Worm (Caenorhabditis elegans): ENCODE measurements around the gene T11F9.21.

T11F9.21 gene

DNA sequence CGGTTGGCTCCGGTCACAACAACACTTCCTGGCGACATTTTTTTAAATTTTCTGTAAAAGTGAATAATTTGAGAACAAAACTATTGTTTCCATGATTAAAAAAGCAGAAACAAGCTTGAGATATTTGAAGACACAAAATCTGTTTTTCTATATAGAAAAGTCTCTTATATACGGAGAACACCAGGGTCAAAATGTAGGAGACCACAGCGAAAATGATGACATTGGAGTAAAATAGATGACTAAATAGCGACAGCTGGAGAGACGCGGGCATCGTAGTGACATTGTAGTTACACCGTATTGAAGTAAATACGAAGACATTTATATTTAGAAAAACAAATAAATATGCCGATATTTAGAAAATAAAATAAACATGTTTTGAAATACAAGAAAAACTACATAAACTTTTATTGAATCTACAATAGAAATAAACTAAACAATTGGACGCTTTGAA is 23.6 kb downstream of the T11F9.21 start, which contains the start of gene sdz-8:
sdz-8 (minus strand) TSS at position 51 of the 451 bp plus-strand sequence.
- no peak for TF ChIP-seq athp-1 (tag; optimal IDR thresholded peaks at IDR 0.05)
- no peak for TF ChIP-seq F55B11.4 (tag; optimal IDR thresholded peaks at IDR 0.05; ENCODE audit: borderline replicate concordance, insufficient read depth)
- TF ChIP-seq rec-8 (tag; optimal IDR thresholded peaks at IDR 0.05), result no peak
- TF ChIP-seq zfh-2 (GFP tag; conservative IDR thresholded peaks at IDR 0.05), result no peak
- no peak for TF ChIP-seq sdz-38 (tag; optimal IDR thresholded peaks at IDR 0.05)
- TF ChIP-seq chd-7 (tag; optimal IDR thresholded peaks at IDR 0.05), result no peak
- no peak for TF ChIP-seq efl-1 (GFP tag; optimal IDR thresholded peaks at IDR 0.05)
- no peak for TF ChIP-seq madf-6 (GFP tag; IDR thresholded peaks at IDR 0.05)

DNA sequence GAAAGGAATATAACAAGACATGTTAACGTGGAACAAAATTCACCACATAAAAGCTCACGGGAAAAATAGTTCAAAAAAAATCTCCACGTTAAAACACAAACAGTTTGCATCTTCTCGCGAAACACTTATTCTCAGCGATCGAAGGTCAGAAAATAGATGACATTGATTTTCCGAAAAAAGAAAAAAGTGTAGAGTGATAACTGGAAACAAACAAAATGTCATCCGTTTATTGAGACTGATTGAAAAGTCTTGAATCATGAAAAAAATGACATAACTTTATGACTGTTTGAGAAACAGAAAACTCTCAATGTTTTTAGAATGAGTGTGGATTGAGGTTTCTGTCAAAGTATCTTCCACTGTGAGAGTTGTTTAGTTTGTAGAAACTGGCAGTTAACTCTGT is 25.2 kb downstream of the T11F9.21 start, which contains the start of gene C55A6.4:
C55A6.4 (minus strand) TSS at position 101 of the 400 bp plus-strand sequence.
- no peak for TF ChIP-seq sptf-2 (GFP tag; optimal IDR thresholded peaks at IDR 0.05)
- no peak for TF ChIP-seq C17E4.6 (GFP tag; IDR thresholded peaks at IDR 0.05)
- TF ChIP-seq F10E7.11 (tag; optimal IDR thresholded peaks at IDR 0.05), result no peak
- TF ChIP-seq nhr-90 (tag; optimal IDR thresholded peaks at IDR 0.05), result no peak
- no peak for TF ChIP-seq Y53F4B.3 (GFP tag; IDR thresholded peaks at IDR 0.05)

DNA sequence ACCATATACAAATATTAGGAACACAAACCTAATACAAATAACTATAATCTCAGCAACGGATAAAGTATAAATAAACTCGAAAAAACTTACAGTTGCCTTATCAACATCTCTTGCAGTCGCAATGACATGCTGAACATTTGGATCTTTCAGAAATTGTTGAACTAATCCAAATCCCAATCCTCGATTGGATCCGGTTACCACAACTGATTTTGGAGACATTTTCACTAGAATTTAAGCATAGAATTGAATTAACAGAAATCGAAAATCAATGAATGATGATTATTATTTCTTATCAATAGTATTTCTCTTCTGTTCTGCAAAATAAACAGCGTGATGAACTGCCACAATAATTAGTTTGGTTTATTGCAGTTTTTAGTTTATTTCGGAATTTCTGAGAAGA is 27.7 kb downstream of the T11F9.21 start, which contains the start of the genes C55A6.11 and C55A6.7:
C55A6.11 (plus strand) TSS at position 301 of the 400 bp plus-strand sequence.
C55A6.7 (minus strand) TSS at position 316 of the 400 bp plus-strand sequence.
- TF ChIP-seq F23B12.7 (tag; optimal IDR thresholded peaks at IDR 0.05; ENCODE audit: insufficient read depth) (no peak), lsy-27 (tag; optimal IDR thresholded peaks at IDR 0.05; ENCODE audit: borderline replicate concordance, insufficient read depth) (no peak), egl-44 (GFP tag; IDR thresholded peaks at IDR 0.05) (no peak), B0035.1 (tag; optimal IDR thresholded peaks at IDR 0.05) (no peak), somi-1 (GFP tag; optimal IDR thresholded peaks at IDR 0.05) (no peak), ztf-26 (tag; optimal IDR thresholded peaks at IDR 0.05) (no peak), Y56A3A.18 (GFP tag; IDR thresholded peaks at IDR 0.05) (no peak), madf-10 (tag; optimal IDR thresholded peaks at IDR 0.05) (no peak), lir-1 (GFP tag; conservative IDR thresholded peaks at IDR 0.05) (no peak), tbp1 (GFP tag; optimal IDR thresholded peaks at IDR 0.05) (no peak), F10E7.11 (tag; optimal IDR thresholded peaks at IDR 0.05) (no peak), ccch-3 (GFP tag; optimal IDR thresholded peaks at IDR 0.05) (no peak), ztf-25 (GFP tag; IDR thresholded peaks at IDR 0.05) (no peak), F57A8.1 (GFP tag; optimal IDR thresholded peaks at IDR 0.05) (no peak)

DNA sequence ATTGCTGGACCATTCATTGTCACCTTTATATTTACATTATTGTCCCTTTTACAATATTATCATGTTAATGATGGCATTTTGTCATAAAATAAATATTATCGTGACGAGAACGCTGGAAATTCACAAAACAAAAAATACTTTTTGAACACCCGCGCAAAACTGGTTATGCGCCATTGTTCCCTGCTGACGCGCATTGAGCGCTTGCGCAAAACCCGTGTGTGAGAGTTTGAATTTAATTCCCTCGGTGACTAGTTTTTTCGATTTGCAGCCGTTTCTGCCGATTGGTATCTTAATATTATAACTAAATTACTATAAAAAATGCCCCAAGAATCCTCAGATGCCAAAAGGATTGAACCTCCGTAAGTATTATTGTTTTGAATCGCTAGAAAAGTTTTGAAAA is 28.9 kb downstream of the T11F9.21 start, which contains the start of gene pafo-1:
pafo-1 (plus strand) TSS at position 256 of the 400 bp plus-strand sequence.
- TF ChIP-seq snpc-3.4 (tag; optimal IDR thresholded peaks at IDR 0.05) (peak; percentile 57), madf-10 (tag; optimal IDR thresholded peaks at IDR 0.05) (no peak), F33H1.4 (GFP tag; IDR thresholded peaks at IDR 0.05) (peak; percentile 74), Y67H2A.10 (GFP tag; conservative IDR thresholded peaks at IDR 0.05) (0 out of 2 replicates have a peak, but pooled peaks have one; percentile 12), somi-1 (GFP tag; optimal IDR thresholded peaks at IDR 0.05) (peak; percentile 23), hlh-12 (tag; optimal IDR thresholded peaks at IDR 0.05) (no peak), lin-54 (GFP tag; optimal IDR thresholded peaks at IDR 0.05) (peak; percentile 100), unc-130 (GFP tag; optimal IDR thresholded peaks at IDR 0.05) (peak; percentile 57), rcor-1 (GFP tag; IDR thresholded peaks at IDR 0.05) (peak; percentile 88), atf-7 (tag; optimal IDR thresholded peaks at IDR 0.05) (peak; percentile 42), nhr-90 (tag; optimal IDR thresholded peaks at IDR 0.05) (no peak), lsl-1 (GFP tag; optimal IDR thresholded peaks at IDR 0.05) (peak; percentile 72), nhr-179 (tag; optimal IDR thresholded peaks at IDR 0.05) (no peak), Y56A3A.18 (GFP tag; IDR thresholded peaks at IDR 0.05) (peak; percentile 82; the same call in 1 of the 2 replicates), madf-8 (GFP tag; conservative IDR thresholded peaks at IDR 0.05) (peak; percentile 61), nfya-2 (GFP tag; IDR thresholded peaks at IDR 0.05) (no peak), xnd-1 (tag; optimal IDR thresholded peaks at IDR 0.05) (peak; percentile 65), F52B5.7 (tag; optimal IDR thresholded peaks at IDR 0.05) (no peak), F39B2.1 (GFP tag; IDR thresholded peaks at IDR 0.05) (no peak), dox-1 (GFP tag; IDR thresholded peaks at IDR 0.05) (peak; percentile 95), nhr-27 (tag; optimal IDR thresholded peaks at IDR 0.05) (no peak)
